Fruit fly (Drosophila melanogaster) whole organism, adult: ENCODE results near the gene CG44838.

Experiments
- CG11617 ChIP-seq: fragments of 200-800 bp; sonication (Bioruptor generic); optimal IDR thresholded peaks from 2 replicates; lab custom pipeline; 2017; ENCODE audit warnings: mild to moderate bottlenecking, missing biosample characterization, missing genetic modification reagents, missing genetic modification characterization
- CG12768 ChIP-seq: fragments of 200-800 bp; sonication (Bioruptor generic); optimal IDR thresholded peaks from 2 replicates; lab custom pipeline; 2017; ENCODE audit warnings: missing biosample characterization, missing genetic modification characterization, mild to moderate bottlenecking, moderate library complexity, missing genetic modification reagents
- CG14711 ChIP-seq: fragments of 200-800 bp; sonication (Bioruptor generic); optimal IDR thresholded peaks from 2 replicates; lab custom pipeline; 2018; ENCODE audit warnings: missing biosample characterization, mild to moderate bottlenecking, missing genetic modification characterization, moderate library complexity
- CG1620 ChIP-seq: fragments of 200-800 bp; sonication (Bioruptor generic); optimal IDR thresholded peaks from 2 replicates; lab custom pipeline; 2016; ENCODE audit warnings: missing biosample characterization, missing genetic modification characterization
- CG33017 ChIP-seq: fragments of 200-800 bp; sonication (Bioruptor generic); optimal IDR thresholded peaks from 2 replicates; lab custom pipeline; 2018; ENCODE audit warnings: missing biosample characterization, mild to moderate bottlenecking, missing genetic modification characterization, moderate library complexity
- CG5204 ChIP-seq: fragments of 200-800 bp; sonication (Bioruptor generic); optimal IDR thresholded peaks from 2 replicates; lab custom pipeline; 2016; ENCODE audit warnings: missing biosample characterization, missing genetic modification characterization
- CG7045 ChIP-seq: fragments of 200-800 bp; sonication (Bioruptor generic); optimal IDR thresholded peaks from 2 replicates; lab custom pipeline; 2017; ENCODE audit warnings: missing biosample characterization, mild to moderate bottlenecking, missing genetic modification characterization
- CG7101 ChIP-seq: fragments of 200-800 bp; sonication (Bioruptor generic); optimal IDR thresholded peaks from 2 replicates; lab custom pipeline; 2018; ENCODE audit warnings: missing biosample characterization, mild to moderate bottlenecking, missing genetic modification characterization, moderate library complexity
- Clk ChIP-seq: fragments of 200-800 bp; sonication (Bioruptor generic); optimal IDR thresholded peaks from 2 replicates; lab custom pipeline; 2017; ENCODE audit warnings: missing biosample characterization, missing genetic modification characterization
- Crg-1 ChIP-seq: fragments of 200-800 bp; sonication (Bioruptor generic); optimal IDR thresholded peaks from 2 replicates; lab custom pipeline; 2016; ENCODE audit warnings: missing biosample characterization, missing genetic modification characterization
- Hr96 ChIP-seq: fragments of 200-800 bp; sonication (Bioruptor generic); optimal IDR thresholded peaks from 2 replicates; lab custom pipeline; 2016; ENCODE audit warnings: missing biosample characterization, missing genetic modification characterization
- Mnt ChIP-seq: fragments of 200-800 bp; sonication (Bioruptor generic); optimal IDR thresholded peaks from 2 replicates; lab custom pipeline; 2016; ENCODE audit warnings: missing biosample characterization, mild to moderate bottlenecking, missing genetic modification characterization
- bab1 ChIP-seq: fragments of 200-800 bp; sonication (Bioruptor generic); optimal IDR thresholded peaks from 3 replicates; lab custom pipeline; 2019; ENCODE audit warnings: missing biosample characterization, mild to moderate bottlenecking, missing genetic modification characterization, moderate library complexity
- cic ChIP-seq: fragments of 200-800 bp; sonication (Bioruptor generic); optimal IDR thresholded peaks from 2 replicates; lab custom pipeline; 2017; ENCODE audit warnings: missing biosample characterization, mild to moderate bottlenecking, missing genetic modification characterization, moderate library complexity
- cnc ChIP-seq, 2 experiments: fragments of >200 bp; optimal IDR thresholded peaks; 2 replicates each; lab custom pipeline; 2017
- kay ChIP-seq: fragments of 200-800 bp; sonication (Bioruptor generic); peaks from one replicate; lab custom pipeline; 2016; ENCODE audit warnings: missing biosample characterization, missing genetic modification characterization, borderline replicate concordance
- ovo ChIP-seq: fragments of 200-800 bp; sonication (Bioruptor generic); optimal IDR thresholded peaks from 2 replicates; lab custom pipeline; 2016; ENCODE audit warnings: missing biosample characterization, missing genetic modification characterization
- pad ChIP-seq: fragments of 200-800 bp; sonication (Bioruptor generic); optimal IDR thresholded peaks from 3 replicates; lab custom pipeline; 2017; ENCODE audit warnings: missing biosample characterization, missing genetic modification characterization, mild to moderate bottlenecking, moderate library complexity, missing genetic modification reagents
- tj ChIP-seq: fragments of 200-800 bp; sonication (Bioruptor generic); optimal IDR thresholded peaks from 3 replicates; lab custom pipeline; 2017; ENCODE audit warnings: missing biosample characterization, mild to moderate bottlenecking, missing genetic modification characterization, moderate library complexity
- toe ChIP-seq: fragments of 200-800 bp; sonication (Bioruptor generic); optimal IDR thresholded peaks from 2 replicates; lab custom pipeline; 2016; ENCODE audit warnings: missing biosample characterization, missing genetic modification characterization

CG44838 gene

dm6 chr3L:9497249-9497648, 36.4 kb downstream of the CG44838 start:
- TF ChIP-seq bab1 (GFP tag; lab: Kevin White, UChicago) (peak; percentile 7), cnc (optimal IDR thresholded peaks at IDR 0.05; lab: Kevin White, UChicago) (no peak), CG5204 (GFP tag; lab: Kevin White, UChicago) (no peak), tj (GFP tag; lab: Kevin White, UChicago) (peak; percentile 100), kay (GFP tag; lab: Kevin White, UChicago) (no peak), pad (GFP tag; lab: Kevin White, UChicago) (no peak)

- TF ChIP-seq CG11617 (GFP tag; lab: Kevin White, UChicago) (no peak), CG12768 (GFP tag; lab: Kevin White, UChicago) (peak; percentile 21), Hr96 (GFP tag; lab: Kevin White, UChicago) (no peak), cnc (optimal IDR thresholded peaks at IDR 0.05; lab: Kevin White, UChicago) (no peak), pad (GFP tag; lab: Kevin White, UChicago) (no peak), tj (GFP tag; lab: Kevin White, UChicago) (peak; percentile 23), CG5204 (GFP tag; lab: Kevin White, UChicago) (no peak), kay (GFP tag; lab: Kevin White, UChicago) (peak; percentile 60), Clk (GFP tag; lab: Kevin White, UChicago) (no peak), CG7045 (GFP tag; lab: Kevin White, UChicago) (no peak), CG1620 (no peak), CG7101 (no peak), toe (GFP tag; lab: Kevin White, UChicago) (no peak), cic (GFP tag; lab: Kevin White, UChicago) (peak; percentile 51), Crg-1 (GFP tag; lab: Kevin White, UChicago) (no peak), Mnt (GFP tag; lab: Kevin White, UChicago) (no peak), CG14711 (tag; lab: Kevin White, UChicago) (no peak), bab1 (GFP tag; lab: Kevin White, UChicago) (no peak), ovo (GFP tag; lab: Kevin White, UChicago) (no peak), CG33017 (tag; lab: Kevin White, UChicago) (no peak)
Observed at dm6 chr3L:9497981-9498619, 37.2 kb downstream of the CG44838 start.

- peak in 1 of 2 experiments; percentile 29 for TF ChIP-seq cnc (optimal IDR thresholded peaks at IDR 0.05; lab: Kevin White, UChicago)
- peak; percentile 83 for TF ChIP-seq tj (GFP tag; lab: Kevin White, UChicago)
- peak; percentile 60 for TF ChIP-seq kay (GFP tag; lab: Kevin White, UChicago)
- no peak for TF ChIP-seq CG7101
- TF ChIP-seq cic (GFP tag; lab: Kevin White, UChicago) = peak; percentile 28
Observed at dm6 chr3L:9499919-9500807, 39.3 kb downstream of the CG44838 start.

dm6 chr3L:9501298-9501697, 40.4 kb downstream of the CG44838 start:
- TF ChIP-seq CG1620 = no peak
- TF ChIP-seq Hr96 (GFP tag; lab: Kevin White, UChicago) = no peak
- peak; percentile 67 for TF ChIP-seq kay (GFP tag; lab: Kevin White, UChicago)

- peak; percentile 71 for TF ChIP-seq tj (GFP tag; lab: Kevin White, UChicago)
- TF ChIP-seq Clk (GFP tag; lab: Kevin White, UChicago) = no peak
Observed at dm6 chr3L:9502294-9502693, 41.4 kb downstream of the CG44838 start.

dm6 chr3L:9502856-9503255, 42.0 kb downstream of the CG44838 start:
- peak; percentile 52 for TF ChIP-seq cic (GFP tag; lab: Kevin White, UChicago)
- no peak for TF ChIP-seq Mnt (GFP tag; lab: Kevin White, UChicago)

- peak; percentile 59 for TF ChIP-seq kay (GFP tag; lab: Kevin White, UChicago)
- TF ChIP-seq tj (GFP tag; lab: Kevin White, UChicago) = no peak
- no peak for TF ChIP-seq cic (GFP tag; lab: Kevin White, UChicago)
- TF ChIP-seq Clk (GFP tag; lab: Kevin White, UChicago) = no peak
- no peak for TF ChIP-seq Hr96 (GFP tag; lab: Kevin White, UChicago)
- TF ChIP-seq cnc (optimal IDR thresholded peaks at IDR 0.05; lab: Kevin White, UChicago) = no peak
- no peak for TF ChIP-seq CG12768 (GFP tag; lab: Kevin White, UChicago)
- TF ChIP-seq bab1 (GFP tag; lab: Kevin White, UChicago) = no peak
- TF ChIP-seq toe (GFP tag; lab: Kevin White, UChicago) = no peak
- TF ChIP-seq CG14711 (tag; lab: Kevin White, UChicago) = no peak
- TF ChIP-seq Mnt (GFP tag; lab: Kevin White, UChicago) = peak; percentile 13
- TF ChIP-seq CG7045 (GFP tag; lab: Kevin White, UChicago) = peak; percentile 35
- no peak for TF ChIP-seq CG5204 (GFP tag; lab: Kevin White, UChicago)
- peak; percentile 9 for TF ChIP-seq CG7101
- no peak for TF ChIP-seq Crg-1 (GFP tag; lab: Kevin White, UChicago)
- TF ChIP-seq pad (GFP tag; lab: Kevin White, UChicago) = no peak
- peak; percentile 32 for TF ChIP-seq CG33017 (tag; lab: Kevin White, UChicago)
- no peak for TF ChIP-seq CG11617 (GFP tag; lab: Kevin White, UChicago)
- TF ChIP-seq ovo (GFP tag; lab: Kevin White, UChicago) = no peak
- no peak for TF ChIP-seq CG1620
Observed at dm6 chr3L:9503552-9504317, 42.9 kb downstream of the CG44838 start.
